Fruit fly (Drosophila melanogaster) whole organism, wandering third instar larva: ENCODE results near the gene CG7183.

Experiments used
- Abd-B ChIP-seq: fragments of >200 bp; optimal IDR thresholded peaks from 2 replicates; lab custom pipeline; 2017; ENCODE audit warnings: missing biosample characterization, missing genetic modification characterization
- CG32264 ChIP-seq: fragments of 200-800 bp; sonication (Bioruptor generic); optimal IDR thresholded peaks from 2 replicates; lab custom pipeline; 2016; ENCODE audit warnings: missing biosample characterization, missing genetic modification characterization
- CG9705 ChIP-seq: fragments of 200-800 bp; sonication (Bioruptor generic); optimal IDR thresholded peaks from 2 replicates; lab custom pipeline; 2018; ENCODE audit warnings: missing biosample characterization, mild to moderate bottlenecking, missing genetic modification characterization
- CrebA ChIP-seq: fragments of 200-800 bp; sonication (Bioruptor generic); optimal IDR thresholded peaks from 2 replicates; lab custom pipeline; 2016; ENCODE audit warnings: missing biosample characterization, mild to moderate bottlenecking, missing genetic modification characterization, borderline replicate concordance
- Dfd ChIP-seq: fragments of >200 bp; optimal IDR thresholded peaks from 2 replicates; lab custom pipeline; 2017; ENCODE audit warnings: missing biosample characterization, missing genetic modification characterization
- Dif ChIP-seq: fragments of 200-275, 200-300 bp; sonication (Bioruptor generic); optimal IDR thresholded peaks from 2 replicates; lab custom pipeline; 2018; ENCODE audit warnings: missing biosample characterization, missing genetic modification characterization; ENCODE audit not compliant: partially characterized antibody
- GATAd ChIP-seq: sonication (Bioruptor generic); optimal IDR thresholded peaks from 2 replicates; lab custom pipeline; 2016; ENCODE audit warnings: missing biosample characterization, missing genetic modification characterization
- HLH106 ChIP-seq: fragments of 200-800 bp; optimal IDR thresholded peaks from 3 replicates; lab custom pipeline; 2019; ENCODE audit warnings: missing biosample characterization, mild to moderate bottlenecking, missing genetic modification characterization, moderate library complexity
- Hnf4 ChIP-seq: fragments of 200-800 bp; sonication (Bioruptor generic); optimal IDR thresholded peaks from 2 replicates; lab custom pipeline; 2016; ENCODE audit warnings: missing biosample characterization, mild to moderate bottlenecking, missing genetic modification characterization
- Hr78 ChIP-seq: fragments of >200 bp; optimal IDR thresholded peaks from 2 replicates; lab custom pipeline; 2017; ENCODE audit warnings: missing biosample characterization, missing genetic modification characterization
- Hr83 ChIP-seq: fragments of 200-300 bp; sonication (Bioruptor generic); optimal IDR thresholded peaks from 2 replicates; lab custom pipeline; 2016; ENCODE audit warnings: missing biosample characterization, mild to moderate bottlenecking, missing genetic modification characterization, moderate library complexity; ENCODE audit not compliant: poor library complexity, severe bottlenecking
- Jra ChIP-seq: sonication (Bioruptor generic); optimal IDR thresholded peaks from 2 replicates; lab custom pipeline; 2016; ENCODE audit warnings: missing biosample characterization, missing genetic modification characterization
- Mio ChIP-seq: sonication (Bioruptor generic); optimal IDR thresholded peaks from 2 replicates; lab custom pipeline; 2016; ENCODE audit warnings: missing biosample characterization, missing genetic modification characterization
- Myc ChIP-seq: fragments of >200 bp; optimal IDR thresholded peaks from 2 replicates; lab custom pipeline; 2017
- N ChIP-seq: fragments of >200 bp; optimal IDR thresholded peaks from 2 replicates; lab custom pipeline; 2018; ENCODE audit warnings: missing biosample characterization, missing external identifiers, missing genetic modification characterization
- OdsH ChIP-seq: fragments of 200-800 bp; sonication (Bioruptor generic); optimal IDR thresholded peaks from 2 replicates; lab custom pipeline; 2016; ENCODE audit warnings: missing biosample characterization, mild to moderate bottlenecking, missing genetic modification characterization
- Rel ChIP-seq, 2 experiments: fragments of 200-800 bp; sonication (Bioruptor generic) in 1 of 2; optimal IDR thresholded peaks; 2 replicates in 1 of 2; 3 replicates in 1 of 2; lab custom pipeline; 2016 to 2019; ENCODE audit warnings: mild to moderate bottlenecking in 2 of 2, missing biosample characterization in 2 of 2, missing genetic modification characterization in 2 of 2, moderate library complexity in 1 of 2
- Sp1 ChIP-seq: fragments of 200-800 bp; sonication (Bioruptor generic); optimal IDR thresholded peaks from 3 replicates; lab custom pipeline; 2019; ENCODE audit warnings: missing biosample characterization, mild to moderate bottlenecking, missing genetic modification characterization, moderate library complexity
- Vsx2 ChIP-seq: fragments of 200-300, 225-300 bp; sonication (Bioruptor generic); optimal IDR thresholded peaks from 2 replicates; lab custom pipeline; 2018; ENCODE audit warnings: missing biosample characterization, missing genetic modification characterization; ENCODE audit not compliant: partially characterized antibody
- br ChIP-seq: fragments of 200-800 bp; sonication (Bioruptor generic); optimal IDR thresholded peaks from 2 replicates; lab custom pipeline; 2016; ENCODE audit warnings: missing biosample characterization, missing genetic modification characterization
- brk ChIP-seq: fragments of 200-800 bp; sonication (Bioruptor generic); optimal IDR thresholded peaks from 2 replicates; lab custom pipeline; 2016; ENCODE audit warnings: missing biosample characterization, mild to moderate bottlenecking, missing genetic modification characterization
- dl ChIP-seq, 2 experiments: fragments of 175-275, 200-275 bp in 1 of 2; fragments of 200-275 bp in 1 of 2; sonication (Bioruptor generic); optimal IDR thresholded peaks; lab custom pipeline; 2018; ENCODE audit warnings: mild to moderate bottlenecking in 2 of 2, missing biosample characterization in 2 of 2, missing genetic modification characterization in 2 of 2, moderate library complexity in 2 of 2; ENCODE audit not compliant: partially characterized antibody in 2 of 2, insufficient read depth in 1 of 2
- dmrt93B ChIP-seq: fragments of 200-800 bp; sonication (Bioruptor generic); optimal IDR thresholded peaks from 2 replicates; lab custom pipeline; 2018; ENCODE audit warnings: missing biosample characterization, mild to moderate bottlenecking, missing genetic modification characterization
- dsf ChIP-seq: sonication (Bioruptor generic); optimal IDR thresholded peaks from 2 replicates; lab custom pipeline; 2016; ENCODE audit warnings: missing biosample characterization, missing genetic modification characterization, borderline replicate concordance
- ey ChIP-seq: fragments of 200-800 bp; sonication (Bioruptor generic); optimal IDR thresholded peaks from 2 replicates; lab custom pipeline; 2016; ENCODE audit warnings: missing biosample characterization, missing genetic modification characterization
- foxo ChIP-seq, 2 experiments: fragments of 200-800 bp; sonication (Bioruptor generic); optimal IDR thresholded peaks; 2 replicates in 1 of 2; 3 replicates in 1 of 2; lab custom pipeline; 2016 to 2017; ENCODE audit warnings: missing biosample characterization in 2 of 2, missing genetic modification characterization in 2 of 2
- fru ChIP-seq: fragments of 200-800 bp; sonication (Bioruptor generic); optimal IDR thresholded peaks from 3 replicates; lab custom pipeline; 2016; ENCODE audit warnings: missing biosample characterization, mild to moderate bottlenecking, missing genetic modification characterization
- h ChIP-seq: fragments of 200-800 bp; sonication (Bioruptor generic); optimal IDR thresholded peaks from 3 replicates; lab custom pipeline; 2016; ENCODE audit warnings: missing biosample characterization, mild to moderate bottlenecking, missing genetic modification characterization
- jim ChIP-seq: fragments of 175-275, 200-325 bp; sonication (Bioruptor generic); optimal IDR thresholded peaks from 2 replicates; lab custom pipeline; 2016; ENCODE audit warnings: missing biosample characterization, mild to moderate bottlenecking, missing genetic modification characterization
- lola ChIP-seq: fragments of >200 bp; optimal IDR thresholded peaks from 2 replicates; lab custom pipeline; 2017; ENCODE audit warnings: missing biosample characterization, missing genetic modification characterization
- pan ChIP-seq: fragments of >200 bp; optimal IDR thresholded peaks from 2 replicates; lab custom pipeline; 2017
- psq ChIP-seq: fragments of 200-800 bp; sonication (Bioruptor generic); optimal IDR thresholded peaks from 3 replicates; lab custom pipeline; 2017; ENCODE audit warnings: missing biosample characterization, mild to moderate bottlenecking, missing genetic modification characterization, moderate library complexity
- rgr ChIP-seq: fragments of 200-800 bp; sonication (Bioruptor generic); optimal IDR thresholded peaks from 3 replicates; lab custom pipeline; 2016; ENCODE audit warnings: missing biosample characterization, mild to moderate bottlenecking, missing genetic modification characterization
- sage ChIP-seq: fragments of 200-800 bp; sonication (Bioruptor generic); optimal IDR thresholded peaks from 2 replicates; lab custom pipeline; 2016; ENCODE audit warnings: missing biosample characterization, mild to moderate bottlenecking, missing genetic modification characterization
- sv ChIP-seq: fragments of 200-800 bp; sonication (Bioruptor generic); optimal IDR thresholded peaks from 3 replicates; lab custom pipeline; 2016; ENCODE audit warnings: missing biosample characterization, missing genetic modification characterization
- tai ChIP-seq: sonication (Bioruptor generic); optimal IDR thresholded peaks from 2 replicates; lab custom pipeline; 2016; ENCODE audit warnings: missing biosample characterization, missing genetic modification characterization
- usp ChIP-seq: fragments of >200 bp; optimal IDR thresholded peaks from 2 replicates; lab custom pipeline; 2017; ENCODE audit warnings: missing biosample characterization, missing genetic modification characterization
- woc ChIP-seq: sonication (Bioruptor generic); optimal IDR thresholded peaks from 2 replicates; lab custom pipeline; 2016; ENCODE audit warnings: missing biosample characterization, mild to moderate bottlenecking, missing genetic modification characterization

Gene CG7183

DNA sequence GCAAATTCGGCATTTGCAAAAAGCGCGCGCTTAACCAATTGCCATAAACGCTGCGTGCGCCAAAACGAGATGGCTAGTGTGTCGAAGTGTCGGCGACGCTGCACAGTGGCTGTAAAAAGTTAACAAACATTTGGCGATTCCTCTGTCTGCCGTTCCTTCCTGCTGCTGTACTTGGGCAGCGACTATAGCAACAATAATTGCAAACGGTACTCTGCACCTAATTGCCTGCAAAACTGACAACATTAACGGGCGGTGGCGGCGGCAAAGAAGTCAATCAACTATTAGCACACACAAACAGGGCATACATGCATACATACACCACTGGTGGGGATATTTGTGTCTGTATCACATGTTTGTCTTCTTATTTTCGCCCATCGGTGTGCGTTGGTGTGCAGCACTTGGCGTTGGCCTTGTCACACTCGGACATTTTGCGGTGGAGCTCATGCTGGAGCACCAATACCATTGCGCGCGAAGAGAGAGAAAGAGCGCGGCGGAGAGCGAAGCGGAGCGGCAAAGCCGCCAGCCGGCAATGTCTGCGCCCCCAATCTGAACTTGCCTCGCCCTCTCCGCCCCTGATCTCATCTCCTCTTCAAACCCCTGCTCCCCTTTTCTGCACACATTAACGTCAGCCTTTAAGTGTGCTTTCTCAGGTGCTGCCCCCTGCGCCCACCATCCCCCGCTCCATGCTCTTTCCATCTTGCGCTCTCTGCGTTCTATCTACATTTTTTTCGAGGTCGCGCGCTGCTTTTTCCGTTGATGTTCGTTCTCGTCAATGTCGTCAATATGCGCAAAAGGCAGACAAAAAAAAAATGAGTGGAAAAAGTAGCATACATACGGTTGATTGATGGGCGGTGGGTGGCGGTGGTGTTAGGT lies 23.9 kb upstream of the CG7183 start:
- peak; percentile 22 for TF ChIP-seq OdsH (GFP tag; lab: Kevin White, UChicago)
- no peak for TF ChIP-seq CG9705 (GFP tag; lab: Kevin White, UChicago)
- no peak for TF ChIP-seq lola (GFP tag; lab: Kevin White, UChicago)
- TF ChIP-seq woc (GFP tag; lab: Kevin White, UChicago): peak; percentile 49
- TF ChIP-seq dl (GFP tag; optimal IDR thresholded peaks at IDR 0.05; lab: Kevin White, UChicago; ENCODE audit: insufficient read depth in 1 of 2, partially characterized antibody in 2 of 2): peak; percentile 94 to 97
- no peak for TF ChIP-seq jim (GFP tag; lab: Kevin White, UChicago)
- TF ChIP-seq br (GFP tag; lab: Kevin White, UChicago): peak; percentile 31
- no peak for TF ChIP-seq sv (GFP tag; lab: Kevin White, UChicago)
- TF ChIP-seq Hr83: peak; percentile 86
- peak; percentile 16 for TF ChIP-seq Abd-B
- TF ChIP-seq sage (GFP tag; lab: Kevin White, UChicago): no peak
- no peak for TF ChIP-seq Myc
- TF ChIP-seq fru: peak; percentile 40
- peak; percentile 31 for TF ChIP-seq Hnf4 (GFP tag; lab: Kevin White, UChicago)
- no peak for TF ChIP-seq CG32264 (GFP tag; lab: Kevin White, UChicago)
- no peak for TF ChIP-seq Vsx2 (GFP tag; lab: Kevin White, UChicago)
- TF ChIP-seq N (GFP tag; lab: Kevin White, UChicago): peak; percentile 70
- no peak for TF ChIP-seq dmrt93B (GFP tag; lab: Kevin White, UChicago)
- no peak for TF ChIP-seq ey
- TF ChIP-seq rgr (GFP tag; lab: Kevin White, UChicago): peak; percentile 33
- peak; percentile 36 for TF ChIP-seq Hr78 (GFP tag; lab: Kevin White, UChicago)
- TF ChIP-seq psq (GFP tag; lab: Kevin White, UChicago): peak; percentile 91
- TF ChIP-seq pan: no peak
- TF ChIP-seq HLH106 (tag; lab: Kevin White, UChicago): peak; percentile 18
- TF ChIP-seq dsf (GFP tag; lab: Kevin White, UChicago): no peak
- TF ChIP-seq Sp1 (GFP tag; lab: Kevin White, UChicago): no peak
- no peak for TF ChIP-seq usp (GFP tag; lab: Kevin White, UChicago)
- no peak for TF ChIP-seq GATAd (GFP tag; lab: Kevin White, UChicago)
- TF ChIP-seq foxo (GFP tag; optimal IDR thresholded peaks at IDR 0.05; lab: Kevin White, UChicago): peak in 1 of 2 experiments; percentile 23
- TF ChIP-seq Dfd (GFP tag; lab: Kevin White, UChicago): no peak
- TF ChIP-seq h: peak; percentile 73
- no peak for TF ChIP-seq Rel (GFP tag; optimal IDR thresholded peaks at IDR 0.05; lab: Kevin White, UChicago)
- TF ChIP-seq Rel (tag; optimal IDR thresholded peaks at IDR 0.05; lab: Kevin White, UChicago): peak; percentile 91
- TF ChIP-seq tai (GFP tag; lab: Kevin White, UChicago): no peak
- TF ChIP-seq CrebA (GFP tag; lab: Kevin White, UChicago): no peak
- TF ChIP-seq Dif (GFP tag; lab: Kevin White, UChicago): peak; percentile 97
- TF ChIP-seq brk (GFP tag; lab: Kevin White, UChicago): no peak
- TF ChIP-seq Jra (GFP tag; lab: Kevin White, UChicago): peak; percentile 16
- TF ChIP-seq Mio (GFP tag; lab: Kevin White, UChicago): no peak

DNA sequence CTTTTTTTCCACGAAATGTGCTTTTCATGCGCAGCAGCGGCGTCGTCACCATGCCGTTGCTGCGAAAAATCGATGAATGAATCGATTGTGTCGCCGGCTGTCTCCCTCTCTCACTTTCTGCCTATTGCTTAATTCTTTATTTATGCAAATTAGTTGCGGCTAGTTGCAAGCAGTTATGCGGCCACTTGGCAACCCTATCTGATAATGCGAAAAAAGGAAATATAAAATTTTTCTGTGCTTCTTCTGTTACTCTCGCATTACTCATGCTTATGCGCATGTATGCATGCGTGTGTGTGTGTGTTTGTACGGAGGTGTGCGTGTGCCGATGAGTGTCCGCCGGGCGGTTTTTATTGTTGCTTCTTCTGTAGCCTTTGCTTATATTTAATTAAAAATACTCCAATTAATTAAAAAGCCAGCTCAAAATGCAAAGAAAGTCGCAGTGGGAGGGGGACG lies 23.2 kb upstream of the CG7183 start:
- TF ChIP-seq br (GFP tag; lab: Kevin White, UChicago): peak; percentile 19
- TF ChIP-seq jim (GFP tag; lab: Kevin White, UChicago): no peak
- no peak for TF ChIP-seq Mio (GFP tag; lab: Kevin White, UChicago)
- TF ChIP-seq rgr (GFP tag; lab: Kevin White, UChicago): peak; percentile 41
- no peak for TF ChIP-seq Vsx2 (GFP tag; lab: Kevin White, UChicago)
- TF ChIP-seq sv (GFP tag; lab: Kevin White, UChicago): no peak
- peak; percentile 59 for TF ChIP-seq Jra (GFP tag; lab: Kevin White, UChicago)
- TF ChIP-seq Rel (GFP tag; optimal IDR thresholded peaks at IDR 0.05; lab: Kevin White, UChicago): peak; percentile 30
- no peak for TF ChIP-seq Rel (tag; optimal IDR thresholded peaks at IDR 0.05; lab: Kevin White, UChicago)
- no peak for TF ChIP-seq CG32264 (GFP tag; lab: Kevin White, UChicago)
- TF ChIP-seq HLH106 (tag; lab: Kevin White, UChicago): peak; percentile 29
- TF ChIP-seq fru: peak; percentile 7
- no peak for TF ChIP-seq Sp1 (GFP tag; lab: Kevin White, UChicago)
- peak; percentile 45 for TF ChIP-seq ey
- TF ChIP-seq brk (GFP tag; lab: Kevin White, UChicago): peak; percentile 9
- peak in 1 of 2 experiments; percentile 51 for TF ChIP-seq foxo (GFP tag; optimal IDR thresholded peaks at IDR 0.05; lab: Kevin White, UChicago)
